Worm (Caenorhabditis elegans): ENCODE measurements around the gene clc-3.

DNA sequence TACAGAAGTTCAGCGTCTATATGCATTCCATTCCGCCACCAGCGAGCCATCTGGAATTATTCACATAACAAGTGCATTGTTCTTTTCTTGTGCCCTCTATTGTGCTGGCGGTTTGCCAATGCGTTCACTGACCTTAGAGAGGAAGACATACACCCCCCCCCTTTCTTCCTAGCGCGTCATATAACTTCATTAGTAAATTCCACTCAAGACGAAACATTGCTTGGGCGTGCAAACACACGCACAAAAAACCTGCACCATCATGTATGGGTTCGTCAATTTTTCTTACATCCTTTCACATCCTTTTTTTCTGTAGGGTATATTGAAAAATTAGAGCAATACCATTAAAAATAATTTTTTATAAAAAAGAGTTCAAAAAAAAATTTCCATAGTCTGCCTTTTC lies 23.0 kb downstream of the clc-3 start, which contains the start of gene ZK816.1:
- no peak for TF ChIP-seq ets-7 (tag; optimal IDR thresholded peaks at IDR 0.05)
- no peak for TF ChIP-seq ama-1 (optimal IDR thresholded peaks at IDR 0.05)
- TF ChIP-seq aly-1 (tag; optimal IDR thresholded peaks at IDR 0.05), result no peak
- no peak for TF ChIP-seq hnd-1 (tag; optimal IDR thresholded peaks at IDR 0.05)
- TF ChIP-seq hmbx-1 (tag; optimal IDR thresholded peaks at IDR 0.05), result no peak
- no peak for TF ChIP-seq flt-1 (GFP tag; IDR thresholded peaks at IDR 0.05)
- TF ChIP-seq tbx-37 (GFP tag; conservative IDR thresholded peaks at IDR 0.05), result no peak
- TF ChIP-seq B0310.2 (tag; optimal IDR thresholded peaks at IDR 0.05), result no peak
- TF ChIP-seq tra-4 (tag; optimal IDR thresholded peaks at IDR 0.05), result no peak
